Worm (Caenorhabditis elegans) whole organism, young adult: ENCODE data around the gene ppm-1.A.

Source experiments
- F33H1.4 ChIP-seq: fragments of 200-800 bp; sonication (Bioruptor generic); IDR thresholded peaks from 2 replicates; pipeline ENCODE4 v1.3.6; 2022; ENCODE audit warnings: missing genetic modification reagents, missing genetic modification characterization, missing compliant biosample characterization
- F52B5.7 ChIP-seq: sonication (generic microtip); optimal IDR thresholded peaks from 2 replicates; lab custom pipeline; 2016; ENCODE audit warnings: mild to moderate bottlenecking, missing genetic modification characterization, missing compliant biosample characterization
- F57A8.1 ChIP-seq: fragments of 200-800 bp; sonication (Bioruptor generic); optimal IDR thresholded peaks from 2 replicates; lab custom pipeline; 2018; ENCODE audit warnings: mild to moderate bottlenecking, missing genetic modification characterization, moderate library complexity, missing compliant biosample characterization
- F57C9.4 ChIP-seq: sonication (generic microtip); optimal IDR thresholded peaks from 2 replicates; lab custom pipeline; 2017; ENCODE audit warnings: mild to moderate bottlenecking, missing genetic modification characterization, missing compliant biosample characterization
- K12H6.12 ChIP-seq: fragments of 200-800 bp; sonication (Bioruptor generic); optimal IDR thresholded peaks from 2 replicates; lab custom pipeline; 2018; ENCODE audit warnings: mild to moderate bottlenecking, missing genetic modification characterization, missing compliant biosample characterization
- ama-1 ChIP-seq, 3 experiments: fragments of 150-350 bp in 1 of 3; sonication (generic microtip) in 2 of 3; optimal IDR thresholded peaks; 2 replicates each; lab custom pipeline; 2014 to 2018; ENCODE audit warnings: missing biosample characterization in 2 of 3, missing genetic modification characterization in 2 of 3, missing genetic modification reagents in 2 of 3
- atf-7 ChIP-seq: sonication (generic microtip); optimal IDR thresholded peaks from 2 replicates; lab custom pipeline; 2017; ENCODE audit warnings: mild to moderate bottlenecking, missing genetic modification characterization, missing compliant biosample characterization
- athp-1 ChIP-seq: sonication (generic microtip); optimal IDR thresholded peaks from 2 replicates; lab custom pipeline; 2017; ENCODE audit warnings: mild to moderate bottlenecking, missing genetic modification characterization, missing compliant biosample characterization
- bed-2 ChIP-seq: fragments of 200-800 bp; sonication (Bioruptor generic); IDR thresholded peaks from 2 replicates; pipeline ENCODE4 v1.3.6; 2022; ENCODE audit warnings: missing genetic modification reagents, missing genetic modification characterization, missing compliant biosample characterization
- cebp-2 ChIP-seq: fragments of 200-800 bp; sonication (Bioruptor generic); IDR thresholded peaks from 2 replicates; pipeline ENCODE4 v1.3.6; 2022; ENCODE audit warnings: missing genetic modification characterization, missing compliant biosample characterization
- dpff-1 ChIP-seq: sonication (generic microtip); optimal IDR thresholded peaks from 2 replicates; lab custom pipeline; 2017; ENCODE audit warnings: mild to moderate bottlenecking, missing genetic modification characterization, missing compliant biosample characterization
- dpl-1 ChIP-seq: fragments of 150-350 bp; optimal IDR thresholded peaks from 2 replicates; lab custom pipeline; 2014; ENCODE audit warnings: missing biosample characterization, missing genetic modification reagents, missing genetic modification characterization
- efl-1 ChIP-seq: fragments of 150-350 bp; optimal IDR thresholded peaks from 2 replicates; lab custom pipeline; 2014; ENCODE audit warnings: missing biosample characterization, missing genetic modification reagents, missing genetic modification characterization
- egrh-3 ChIP-seq: fragments of 200-800 bp; sonication (Bioruptor generic); IDR thresholded peaks from 2 replicates; pipeline ENCODE4 v1.3.6; 2022; ENCODE audit warnings: missing genetic modification reagents, missing genetic modification characterization, missing compliant biosample characterization
- ets-4 ChIP-seq: fragments of 200-800 bp; sonication (Bioruptor generic); optimal IDR thresholded peaks from 2 replicates; lab custom pipeline; 2018; ENCODE audit warnings: mild to moderate bottlenecking, missing genetic modification characterization, missing compliant biosample characterization
- hmg-1.2 ChIP-seq: fragments of 200-800 bp; sonication (Bioruptor generic); IDR thresholded peaks from 2 replicates; pipeline ENCODE4 v1.3.6; 2022; ENCODE audit warnings: missing genetic modification reagents, missing genetic modification characterization, missing compliant biosample characterization
- hsf-1 ChIP-seq: fragments of 200-800 bp; sonication (Bioruptor generic); IDR thresholded peaks from 2 replicates; pipeline ENCODE4 v1.3.6; 2022; ENCODE audit warnings: missing genetic modification reagents, missing genetic modification characterization, missing compliant biosample characterization
- lin-35 ChIP-seq, 3 experiments: fragments of 150-350 bp in 2 of 3; sonication (generic microtip) in 1 of 3; optimal IDR thresholded peaks; 2 replicates each; lab custom pipeline; 2014 to 2018; ENCODE audit warnings: missing biosample characterization in 3 of 3, missing genetic modification characterization in 3 of 3, missing genetic modification reagents in 3 of 3
- lin-40 ChIP-seq: sonication (generic microtip); optimal IDR thresholded peaks from 2 replicates; lab custom pipeline; 2016; ENCODE audit warnings: missing genetic modification characterization, mild to moderate bottlenecking, missing compliant biosample characterization, missing genotype, missing genetic modification reagents
- mes-4 ChIP-seq: sonication (generic microtip); optimal IDR thresholded peaks from 2 replicates; lab custom pipeline; 2016; ENCODE audit warnings: missing genotype, missing genetic modification characterization, missing compliant biosample characterization
- nfya-2 ChIP-seq: fragments of 200-800 bp; sonication (Bioruptor generic); IDR thresholded peaks from 2 replicates; pipeline ENCODE4 v1.3.6; 2022; ENCODE audit warnings: missing genetic modification reagents, missing genetic modification characterization, missing compliant biosample characterization
- nhr-27 ChIP-seq: fragments of 200-800 bp; sonication (Bioruptor generic); optimal IDR thresholded peaks from 2 replicates; lab custom pipeline; 2018; ENCODE audit warnings: mild to moderate bottlenecking, missing genetic modification characterization, moderate library complexity, missing compliant biosample characterization
- nhr-80 ChIP-seq: sonication (generic microtip); optimal IDR thresholded peaks from 2 replicates; lab custom pipeline; 2016; ENCODE audit warnings: missing genetic modification characterization, missing compliant biosample characterization
- pbrm-1 ChIP-seq: fragments of 200-800 bp; sonication (Bioruptor generic); IDR thresholded peaks from 2 replicates; pipeline ENCODE4 v1.3.6; 2022; ENCODE audit warnings: missing genetic modification reagents, missing genetic modification characterization, missing compliant biosample characterization
- rcor-1 ChIP-seq: fragments of 200-800 bp; sonication (Bioruptor generic); IDR thresholded peaks from 2 replicates; pipeline ENCODE4 v1.3.6; 2022; ENCODE audit warnings: missing genetic modification reagents, missing genetic modification characterization, missing compliant biosample characterization
- sdz-38 ChIP-seq: sonication (generic microtip); optimal IDR thresholded peaks from 2 replicates; lab custom pipeline; 2016; ENCODE audit warnings: missing genotype, missing genetic modification characterization, missing compliant biosample characterization
- sea-2 ChIP-seq: fragments of 200-800 bp; sonication (Bioruptor generic); IDR thresholded peaks from 2 replicates; pipeline ENCODE4 v1.3.6; 2022; ENCODE audit warnings: missing genetic modification characterization, missing compliant biosample characterization
- snpc-3.4 ChIP-seq: sonication (generic microtip); optimal IDR thresholded peaks from 2 replicates; lab custom pipeline; 2017; ENCODE audit warnings: missing genetic modification characterization, mild to moderate bottlenecking, missing compliant biosample characterization, antibody characterized with exemption, moderate library complexity, missing genotype, missing genetic modification reagents
- snpc-4 ChIP-seq, 5 experiments: fragments of 150-350 bp in 1 of 5; sonication (generic microtip) in 4 of 5; optimal IDR thresholded peaks; 2 replicates each; lab custom pipeline; 2014 to 2018; ENCODE audit warnings: missing genetic modification characterization in 5 of 5, missing biosample characterization in 3 of 5, antibody characterized with exemption in 2 of 5, mild to moderate bottlenecking in 2 of 5, missing compliant biosample characterization in 2 of 5, missing genotype in 2 of 5, moderate library complexity in 2 of 5, missing genetic modification reagents in 1 of 5
- sptf-2 ChIP-seq: fragments of 200-800 bp; sonication (Bioruptor generic); optimal IDR thresholded peaks from 2 replicates; lab custom pipeline; 2018; ENCODE audit warnings: mild to moderate bottlenecking, missing genetic modification characterization, missing compliant biosample characterization
- ztf-22 ChIP-seq: fragments of 200-800 bp; sonication (Bioruptor generic); optimal IDR thresholded peaks from 2 replicates; lab custom pipeline; 2018; ENCODE audit warnings: mild to moderate bottlenecking, missing genetic modification characterization, moderate library complexity, missing compliant biosample characterization

The ppm-1.A gene

ce11 chrV:10562817-10563216 is 26.6 kb upstream of the ppm-1.A start:
- TF ChIP-seq ama-1 (optimal IDR thresholded peaks at IDR 0.05; lab: Kevin White, UChicago) (no peak), ama-1 (GFP tag; optimal IDR thresholded peaks at IDR 0.05; lab: Kevin White, UChicago) (no peak), F57A8.1 (no peak), atf-7 (peak; percentile 63), hmg-1.2 (GFP tag; lab: Robert Waterston, UW) (no peak), nhr-80 (peak; percentile 60), cebp-2 (GFP tag; lab: Robert Waterston, UW) (no peak)

ce11 chrV:10561632-10562031 is 25.4 kb upstream of the ppm-1.A start:
- TF ChIP-seq ztf-22 (GFP tag; lab: Kevin White, UChicago) (peak; percentile 30), hsf-1 (GFP tag; lab: Robert Waterston, UW) (no peak), egrh-3 (peak; percentile 52; the same call in 1 of the 2 replicates)

- no peak for TF ChIP-seq F57C9.4 (tag; lab: Kevin White, UChicago)
- TF ChIP-seq snpc-4 (GFP tag; optimal IDR thresholded peaks at IDR 0.05; lab: Kevin White, UChicago) = no peak
- TF ChIP-seq snpc-4 (tag; optimal IDR thresholded peaks at IDR 0.05; lab: Kevin White, UChicago) = no peak
- no peak for TF ChIP-seq F52B5.7 (tag; lab: Kevin White, UChicago)
- no peak for TF ChIP-seq ets-4 (GFP tag; lab: Kevin White, UChicago)
- no peak for TF ChIP-seq mes-4
- no peak for TF ChIP-seq lin-35 (GFP tag; optimal IDR thresholded peaks at IDR 0.05; lab: Kevin White, UChicago)
- TF ChIP-seq dpl-1 (GFP tag; lab: Kevin White, UChicago) = no peak
- TF ChIP-seq dpff-1 = no peak
Measured at ce11 chrV:10560621-10561020, 24.4 kb upstream of the ppm-1.A start, which contains the start of gene col-152. Gene col-152, plus strand, starts transcription at chrV:10560921.

ce11 chrV:10557676-10558075 is 21.5 kb upstream of the ppm-1.A start, which contains the start of gene best-14:
Gene best-14, plus strand, starts transcription at chrV:10557976.
- TF ChIP-seq K12H6.12 = no peak
- TF ChIP-seq sptf-2 (GFP tag; lab: Kevin White, UChicago) = no peak
- no peak for TF ChIP-seq nhr-80
- TF ChIP-seq sea-2 = no peak
- TF ChIP-seq athp-1 (tag; lab: Kevin White, UChicago) = no peak
- no peak for TF ChIP-seq dpff-1
- TF ChIP-seq snpc-3.4 (tag; lab: Kevin White, UChicago) = no peak

DNA sequence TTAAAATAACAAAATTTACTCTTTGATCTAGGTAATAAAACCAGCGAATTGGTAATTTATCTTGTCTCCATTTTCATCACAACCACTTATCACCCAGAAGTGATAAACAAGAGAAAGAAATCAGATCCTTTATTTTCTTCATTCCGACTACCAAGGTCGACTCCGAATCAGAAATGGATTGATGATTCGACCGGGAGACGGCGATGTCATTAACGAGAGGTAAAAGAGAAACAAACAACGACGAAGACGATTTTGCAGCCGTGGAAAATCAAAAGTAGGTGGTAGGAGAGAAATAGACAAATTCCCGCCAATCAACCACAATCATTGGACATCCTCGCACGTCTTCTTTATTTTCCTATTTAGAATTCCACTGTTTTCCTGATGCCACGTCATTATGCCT is 20.9 kb upstream of the ppm-1.A start:
- TF ChIP-seq snpc-3.4 (tag; lab: Kevin White, UChicago) = no peak
- no peak for TF ChIP-seq pbrm-1 (GFP tag; lab: Robert Waterston, UW)
- no peak for TF ChIP-seq sdz-38 (tag; lab: Kevin White, UChicago)
- no peak for TF ChIP-seq bed-2 (GFP tag; lab: Robert Waterston, UW)
- TF ChIP-seq nfya-2 (GFP tag; lab: Robert Waterston, UW) = no peak
- TF ChIP-seq F57C9.4 (tag; lab: Kevin White, UChicago) = no peak
- TF ChIP-seq rcor-1 (GFP tag; lab: Robert Waterston, UW) = no peak
- no peak for TF ChIP-seq lin-40
- TF ChIP-seq nhr-27 (tag; lab: Kevin White, UChicago) = no peak
- TF ChIP-seq F33H1.4 = no peak
- no peak for TF ChIP-seq egrh-3
- TF ChIP-seq efl-1 (GFP tag; lab: Kevin White, UChicago) = no peak
